Fruit fly (Drosophila melanogaster): ENCODE results near the gene BTBD9.

Gene BTBD9

dm6 chrX:10745590-10745953, 22.8 kb upstream of the BTBD9 start:
- TF ChIP-seq CTCF (optimal IDR thresholded peaks at IDR 0.05): no peak
- TF ChIP-seq CG8478 (optimal IDR thresholded peaks at IDR 0.05): no peak

- TF ChIP-seq CG8478 (optimal IDR thresholded peaks at IDR 0.05) (no peak), CTCF (optimal IDR thresholded peaks at IDR 0.05) (no peak)
These were observed 19.7 kb upstream of the BTBD9 start for dm6 chrX:10748647-10749046.

- no peak for TF ChIP-seq CTCF (optimal IDR thresholded peaks at IDR 0.05)
- TF ChIP-seq CG8478 (optimal IDR thresholded peaks at IDR 0.05): no peak
These were observed 17.7 kb upstream of the BTBD9 start for dm6 chrX:10750676-10751075.

dm6 chrX:10751777-10752176, 16.6 kb upstream of the BTBD9 start:
- TF ChIP-seq CG8478 (optimal IDR thresholded peaks at IDR 0.05): no peak
- TF ChIP-seq CTCF (optimal IDR thresholded peaks at IDR 0.05): no peak

- TF ChIP-seq CTCF (optimal IDR thresholded peaks at IDR 0.05) (no peak), CG8478 (optimal IDR thresholded peaks at IDR 0.05) (no peak)
These were observed 12.2 kb upstream of the BTBD9 start for dm6 chrX:10756026-10756561.

- TF ChIP-seq CG8478 (optimal IDR thresholded peaks at IDR 0.05) (no peak), CTCF (optimal IDR thresholded peaks at IDR 0.05) (no peak)
These were observed 10.7 kb upstream of the BTBD9 start, which contains the start of gene Rph for dm6 chrX:10757616-10758078. TSS of gene Rph (minus strand) at chrX:10757666.

- TF ChIP-seq CG8478 (optimal IDR thresholded peaks at IDR 0.05) (no peak), CTCF (optimal IDR thresholded peaks at IDR 0.05) (no peak)
These were observed 5.8 kb upstream of the BTBD9 start for dm6 chrX:10762569-10762958.

- TF ChIP-seq CG8478 (optimal IDR thresholded peaks at IDR 0.05): no peak
- TF ChIP-seq CTCF (optimal IDR thresholded peaks at IDR 0.05): no peak
These were observed 5.1 kb upstream of the BTBD9 start for dm6 chrX:10762959-10763883.

- TF ChIP-seq CTCF (optimal IDR thresholded peaks at IDR 0.05): peak in 1 of 2 experiments; percentile 65
- no peak for TF ChIP-seq CG8478 (optimal IDR thresholded peaks at IDR 0.05)
These were observed 4.1 kb upstream of the BTBD9 start, which contains the start of gene Tango5 for dm6 chrX:10764206-10764605. TSS of gene Tango5 (minus strand) at chrX:10764413.

dm6 chrX:10766976-10767349, 1.4 kb upstream of the BTBD9 start:
- TF ChIP-seq CTCF (optimal IDR thresholded peaks at IDR 0.05) (no peak), CG8478 (optimal IDR thresholded peaks at IDR 0.05) (no peak)

- no peak for TF ChIP-seq CG8478 (optimal IDR thresholded peaks at IDR 0.05)
- TF ChIP-seq CTCF (optimal IDR thresholded peaks at IDR 0.05): no peak
These were observed 859 bp upstream of the BTBD9 start for dm6 chrX:10767350-10768005.

dm6 chrX:10771856-10772592, 3.7 kb downstream of the BTBD9 start, which contains the start of gene CG15211:
TSS of gene CG15211 (plus strand) at chrX:10772541.
- TF ChIP-seq CTCF (optimal IDR thresholded peaks at IDR 0.05): no peak
- no peak for TF ChIP-seq CG8478 (optimal IDR thresholded peaks at IDR 0.05)

dm6 chrX:10772634-10773033, 4.3 kb downstream of the BTBD9 start:
- TF ChIP-seq CTCF (optimal IDR thresholded peaks at IDR 0.05) (no peak), CG8478 (optimal IDR thresholded peaks at IDR 0.05) (no peak)

- no peak for TF ChIP-seq CTCF (optimal IDR thresholded peaks at IDR 0.05)
- TF ChIP-seq CG8478 (optimal IDR thresholded peaks at IDR 0.05): no peak
These were observed 5.2 kb downstream of the BTBD9 start for dm6 chrX:10773562-10773961.
